ENCODE assay signal across 1 fruit fly cellular context in genomic region chr3L:21574296-21574745, dm6.
TF ChIP-seq lines count a peak whose summit lies in the region.

No protein-coding gene starts in this region.

TF ChIP-seq in whole organism, embryonic, 481 proteins besides CTCF, POLR2A, EP300 and RAD21 (continued from another document and continues in another):
- no peak for TF ChIP-seq CG10321 (GFP tag; IDR thresholded peaks at IDR 0.05; lab: Robert Waterston, UW)
- TF ChIP-seq CG5180 (GFP tag; optimal IDR thresholded peaks at IDR 0.05; lab: Kevin White, UChicago), result no peak
- TF ChIP-seq aop (GFP tag; IDR thresholded peaks at IDR 0.05; lab: Robert Waterston, UW), result no peak
- TF ChIP-seq CG5953 (GFP tag; IDR thresholded peaks at IDR 0.05; lab: Robert Waterston, UW), result no peak
- TF ChIP-seq ind (GFP tag; optimal IDR thresholded peaks at IDR 0.05; lab: Kevin White, UChicago), result no peak
- TF ChIP-seq CG4360 (GFP tag; IDR thresholded peaks at IDR 0.05; lab: Robert Waterston, UW), result peak; percentile 37; the same call in 1 of the 2 replicates
- no peak for TF ChIP-seq Abd-B (GFP tag; optimal IDR thresholded peaks at IDR 0.05; lab: Kevin White, UChicago)
- TF ChIP-seq stwl (tag; optimal IDR thresholded peaks at IDR 0.05; lab: Kevin White, UChicago), result peak; percentile 58
- no peak for TF ChIP-seq sqz (GFP tag; optimal IDR thresholded peaks at IDR 0.05; lab: Kevin White, UChicago)
- TF ChIP-seq CG10959 (GFP tag; IDR thresholded peaks at IDR 0.05; lab: Robert Waterston, UW), result no peak
- TF ChIP-seq Side (GFP tag; optimal IDR thresholded peaks at IDR 0.05; lab: Kevin White, UChicago), result no peak
- no peak for TF ChIP-seq Med (GFP tag; lab: Kevin White, UChicago)
- no peak for TF ChIP-seq CG7745 (tag; optimal IDR thresholded peaks at IDR 0.05; lab: Kevin White, UChicago)
- TF ChIP-seq CG12104 (GFP tag; optimal IDR thresholded peaks at IDR 0.05; lab: Kevin White, UChicago), result no peak
- no peak for TF ChIP-seq kah (GFP tag; optimal IDR thresholded peaks at IDR 0.05; lab: Kevin White, UChicago)
- TF ChIP-seq Asciz (GFP tag; optimal IDR thresholded peaks at IDR 0.05; lab: Kevin White, UChicago), result no peak
- no peak for TF ChIP-seq CG43689 (GFP tag; IDR thresholded peaks at IDR 0.05; lab: Robert Waterston, UW)
- TF ChIP-seq en (GFP tag; optimal IDR thresholded peaks at IDR 0.05; lab: Kevin White, UChicago), result no peak
- peak in 1 of 2 experiments; percentile 56 for TF ChIP-seq eve (GFP tag; optimal IDR thresholded peaks at IDR 0.05; lab: Kevin White, UChicago)
- TF ChIP-seq D19B (GFP tag; optimal IDR thresholded peaks at IDR 0.05; lab: Kevin White, UChicago), result peak; percentile 49
- TF ChIP-seq CG1603 (tag; optimal IDR thresholded peaks at IDR 0.05; lab: Kevin White, UChicago), result peak; percentile 26
- TF ChIP-seq H15 (GFP tag; IDR thresholded peaks at IDR 0.05; lab: Robert Waterston, UW), result no peak
- TF ChIP-seq row (GFP tag; IDR thresholded peaks at IDR 0.05; lab: Robert Waterston, UW), result peak; percentile 83
- TF ChIP-seq CG10979 (tag; optimal IDR thresholded peaks at IDR 0.05; lab: Kevin White, UChicago), result no peak
- TF ChIP-seq Tbp (GFP tag; optimal IDR thresholded peaks at IDR 0.05; lab: Kevin White, UChicago), result no peak
- TF ChIP-seq CG33557 (GFP tag; optimal IDR thresholded peaks at IDR 0.05; lab: Kevin White, UChicago), result no peak
- TF ChIP-seq lbe (GFP tag; optimal IDR thresholded peaks at IDR 0.05; lab: Kevin White, UChicago), result no peak
- TF ChIP-seq Bdp1 (GFP tag; optimal IDR thresholded peaks at IDR 0.05; lab: Kevin White, UChicago), result no peak
- no peak for TF ChIP-seq gcm2 (GFP tag; optimal IDR thresholded peaks at IDR 0.05; lab: Kevin White, UChicago)
- TF ChIP-seq YL-1 (GFP tag; optimal IDR thresholded peaks at IDR 0.05; lab: Kevin White, UChicago), result peak; percentile 43
- no peak for TF ChIP-seq CG3065 (GFP tag; optimal IDR thresholded peaks at IDR 0.05; lab: Kevin White, UChicago)
- peak; percentile 53 for TF ChIP-seq CG30020 (tag; optimal IDR thresholded peaks at IDR 0.05; lab: Kevin White, UChicago)
- TF ChIP-seq Jarid2 (GFP tag; optimal IDR thresholded peaks at IDR 0.05; lab: Kevin White, UChicago), result no peak
- no peak for TF ChIP-seq ab (GFP tag; optimal IDR thresholded peaks at IDR 0.05; lab: Kevin White, UChicago)
- TF ChIP-seq C15 (GFP tag; IDR thresholded peaks at IDR 0.05; lab: Robert Waterston, UW), result no peak
- TF ChIP-seq fd96Cb (tag; optimal IDR thresholded peaks at IDR 0.05; lab: Kevin White, UChicago), result no peak
- TF ChIP-seq CG4282 (GFP tag; optimal IDR thresholded peaks at IDR 0.05; lab: Kevin White, UChicago), result no peak
- no peak for TF ChIP-seq croc (GFP tag; conservative IDR thresholded peaks at IDR 0.05; lab: Robert Waterston, UW)
- TF ChIP-seq Dp (GFP tag; optimal IDR thresholded peaks at IDR 0.05; lab: Kevin White, UChicago), result peak; percentile 13
- no peak for TF ChIP-seq CG15601 (tag; optimal IDR thresholded peaks at IDR 0.05; lab: Kevin White, UChicago)
- no peak for TF ChIP-seq CG9817 (tag; optimal IDR thresholded peaks at IDR 0.05; lab: Kevin White, UChicago)
- TF ChIP-seq Deaf1 (tag; optimal IDR thresholded peaks at IDR 0.05; lab: Kevin White, UChicago), result no peak
- TF ChIP-seq ATbp (GFP tag; optimal IDR thresholded peaks at IDR 0.05; lab: Kevin White, UChicago), result no peak
- no peak for TF ChIP-seq CG10543 (GFP tag; optimal IDR thresholded peaks at IDR 0.05; lab: Kevin White, UChicago)
- TF ChIP-seq CG8359 (GFP tag; optimal IDR thresholded peaks at IDR 0.05; lab: Kevin White, UChicago; ENCODE audit: borderline replicate concordance), result no peak
- TF ChIP-seq CG4707 (GFP tag; optimal IDR thresholded peaks at IDR 0.05; lab: Kevin White, UChicago), result no peak
- TF ChIP-seq cg (GFP tag; optimal IDR thresholded peaks at IDR 0.05; lab: Kevin White, UChicago), result no peak
- TF ChIP-seq Taf1 (GFP tag; IDR thresholded peaks at IDR 0.05; lab: Robert Waterston, UW), result no peak
- TF ChIP-seq pum (GFP tag; optimal IDR thresholded peaks at IDR 0.05; lab: Kevin White, UChicago), result no peak
- TF ChIP-seq sob (GFP tag; IDR thresholded peaks at IDR 0.05; lab: Robert Waterston, UW), result no peak; the same call in 1 of the 2 replicates
- no peak for TF ChIP-seq ro (GFP tag; IDR thresholded peaks at IDR 0.05; lab: Robert Waterston, UW)
- no peak for TF ChIP-seq chif (GFP tag; optimal IDR thresholded peaks at IDR 0.05; lab: Kevin White, UChicago)
- TF ChIP-seq shn (GFP tag; optimal IDR thresholded peaks at IDR 0.05; lab: Kevin White, UChicago), result no peak
- no peak for TF ChIP-seq Xbp1 (GFP tag; optimal IDR thresholded peaks at IDR 0.05; lab: Kevin White, UChicago)
- TF ChIP-seq CG30403 (GFP tag; optimal IDR thresholded peaks at IDR 0.05; lab: Kevin White, UChicago), result no peak
- TF ChIP-seq CG2199 (GFP tag; IDR thresholded peaks at IDR 0.05; lab: Robert Waterston, UW), result 0 out of 3 replicates have a peak, but pooled peaks have one; percentile 35
- TF ChIP-seq wdn (GFP tag; IDR thresholded peaks at IDR 0.05; lab: Robert Waterston, UW), result no peak
- no peak for TF ChIP-seq Stat92E (GFP tag; optimal IDR thresholded peaks at IDR 0.05; lab: Kevin White, UChicago)
- no peak for TF ChIP-seq ci (GFP tag; IDR thresholded peaks at IDR 0.05; lab: Robert Waterston, UW)
- TF ChIP-seq CG16863 (GFP tag; optimal IDR thresholded peaks at IDR 0.05; lab: Kevin White, UChicago), result no peak
- peak; percentile 91 for TF ChIP-seq Sry-β (GFP tag; optimal IDR thresholded peaks at IDR 0.05; lab: Kevin White, UChicago)
- TF ChIP-seq CG15696 (tag; optimal IDR thresholded peaks at IDR 0.05; lab: Kevin White, UChicago), result no peak
- no peak for TF ChIP-seq cas (GFP tag; IDR thresholded peaks at IDR 0.05; lab: Robert Waterston, UW)
- TF ChIP-seq MBD-R2 (GFP tag; IDR thresholded peaks at IDR 0.05; lab: Robert Waterston, UW), result peak; percentile 86
- TF ChIP-seq CG13287 (GFP tag; IDR thresholded peaks at IDR 0.05; lab: Robert Waterston, UW; ENCODE audit: partially characterized antibody), result peak; percentile 19; the same call in 1 of the 2 replicates
- TF ChIP-seq sisA (GFP tag; IDR thresholded peaks at IDR 0.05; lab: Robert Waterston, UW), result no peak
- no peak for TF ChIP-seq CG10147 (GFP tag; optimal IDR thresholded peaks at IDR 0.05; lab: Kevin White, UChicago)
- no peak for TF ChIP-seq fd64A (GFP tag; optimal IDR thresholded peaks at IDR 0.05; lab: Kevin White, UChicago)
- peak; percentile 45 for TF ChIP-seq HmgD (GFP tag; optimal IDR thresholded peaks at IDR 0.05; lab: Kevin White, UChicago)
- no peak for TF ChIP-seq Neu2 (GFP tag; optimal IDR thresholded peaks at IDR 0.05; lab: Kevin White, UChicago; ENCODE audit: borderline replicate concordance)
- no peak for TF ChIP-seq CG9437 (GFP tag; optimal IDR thresholded peaks at IDR 0.05; lab: Kevin White, UChicago)
- TF ChIP-seq CG14014 (GFP tag; IDR thresholded peaks at IDR 0.05; lab: Robert Waterston, UW), result no peak
- no peak for TF ChIP-seq BtbVII (GFP tag; optimal IDR thresholded peaks at IDR 0.05; lab: Kevin White, UChicago)
- no peak for TF ChIP-seq CoRest (tag; optimal IDR thresholded peaks at IDR 0.05; lab: Kevin White, UChicago)
- TF ChIP-seq jigr1 (GFP tag; IDR thresholded peaks at IDR 0.05; lab: Robert Waterston, UW), result no peak
- TF ChIP-seq CG4404 (GFP tag; IDR thresholded peaks at IDR 0.05; lab: Robert Waterston, UW), result no peak
- TF ChIP-seq CG8478 (optimal IDR thresholded peaks at IDR 0.05; lab: Kevin White, UChicago), result no peak
- no peak for TF ChIP-seq nom (GFP tag; optimal IDR thresholded peaks at IDR 0.05; lab: Kevin White, UChicago)
- TF ChIP-seq NK7.1 (GFP tag; optimal IDR thresholded peaks at IDR 0.05; lab: Kevin White, UChicago), result no peak
- no peak for TF ChIP-seq Ravus (GFP tag; IDR thresholded peaks at IDR 0.05; lab: Robert Waterston, UW)
- TF ChIP-seq gsb (GFP tag; IDR thresholded peaks at IDR 0.05; lab: Robert Waterston, UW), result no peak
- TF ChIP-seq Hr39 (optimal IDR thresholded peaks at IDR 0.05; lab: Kevin White, UChicago), result no peak
- TF ChIP-seq CG12299 (tag; optimal IDR thresholded peaks at IDR 0.05; lab: Kevin White, UChicago), result no peak
- no peak for TF ChIP-seq CG9876 (GFP tag; optimal IDR thresholded peaks at IDR 0.05; lab: Kevin White, UChicago)
- TF ChIP-seq grau (tag; optimal IDR thresholded peaks at IDR 0.05; lab: Kevin White, UChicago), result no peak
- peak; percentile 2 for TF ChIP-seq phol (tag; optimal IDR thresholded peaks at IDR 0.05; lab: Kevin White, UChicago)
- no peak for TF ChIP-seq zfh1 (GFP tag; IDR thresholded peaks at IDR 0.05; lab: Robert Waterston, UW)
- peak; percentile 8 for TF ChIP-seq lilli (GFP tag; optimal IDR thresholded peaks at IDR 0.05; lab: Kevin White, UChicago)
- TF ChIP-seq sug (tag; optimal IDR thresholded peaks at IDR 0.05; lab: Kevin White, UChicago), result no peak
- no peak for TF ChIP-seq CG11093 (GFP tag; IDR thresholded peaks at IDR 0.05; lab: Robert Waterston, UW)
- TF ChIP-seq Antp (GFP tag; optimal IDR thresholded peaks at IDR 0.05; lab: Kevin White, UChicago), result no peak
- no peak for TF ChIP-seq ems (GFP tag; optimal IDR thresholded peaks at IDR 0.05; lab: Kevin White, UChicago)
- TF ChIP-seq Opbp (GFP tag; IDR thresholded peaks at IDR 0.05; lab: Robert Waterston, UW; ENCODE audit: partially characterized antibody), result peak; percentile 28; the same call in 1 of the 3 replicates
- TF ChIP-seq CG12071 (GFP tag; optimal IDR thresholded peaks at IDR 0.05; lab: Kevin White, UChicago), result no peak
- TF ChIP-seq gfzf (GFP tag; optimal IDR thresholded peaks at IDR 0.05; lab: Kevin White, UChicago), result peak; percentile 70
- TF ChIP-seq sc (optimal IDR thresholded peaks at IDR 0.05; lab: Kevin White, UChicago), result no peak
- TF ChIP-seq sc (GFP tag; optimal IDR thresholded peaks at IDR 0.05; lab: Kevin White, UChicago), result no peak
- no peak for TF ChIP-seq MTF-1 (GFP tag; optimal IDR thresholded peaks at IDR 0.05; lab: Kevin White, UChicago; ENCODE audit: borderline replicate concordance)
- no peak for TF ChIP-seq CG32767 (GFP tag; IDR thresholded peaks at IDR 0.05; lab: Robert Waterston, UW)
- peak; percentile 43; the same call in 1 of the 2 replicates for TF ChIP-seq ssp (GFP tag; IDR thresholded peaks at IDR 0.05; lab: Robert Waterston, UW)
- no peak for TF ChIP-seq ac (GFP tag; optimal IDR thresholded peaks at IDR 0.05; lab: Kevin White, UChicago)
- no peak for TF ChIP-seq Hmr (GFP tag; optimal IDR thresholded peaks at IDR 0.05; lab: Kevin White, UChicago)
- 0 out of 2 replicates have a peak, but pooled peaks have one; percentile 7 for TF ChIP-seq chm (GFP tag; IDR thresholded peaks at IDR 0.05; lab: Robert Waterston, UW)
- TF ChIP-seq gro (GFP tag; optimal IDR thresholded peaks at IDR 0.05; lab: Kevin White, UChicago), result no peak
- no peak for TF ChIP-seq Hr3 (GFP tag; optimal IDR thresholded peaks at IDR 0.05; lab: Kevin White, UChicago)
- TF ChIP-seq kay (GFP tag; optimal IDR thresholded peaks at IDR 0.05; lab: Kevin White, UChicago), result no peak
- TF ChIP-seq ara (GFP tag; IDR thresholded peaks at IDR 0.05; lab: Robert Waterston, UW), result no peak
- no peak for TF ChIP-seq CG9609 (GFP tag; optimal IDR thresholded peaks at IDR 0.05; lab: Kevin White, UChicago)
- no peak for TF ChIP-seq NC2α (GFP tag; optimal IDR thresholded peaks at IDR 0.05; lab: Kevin White, UChicago)
- peak; percentile 27 for TF ChIP-seq Sry-δ (GFP tag; optimal IDR thresholded peaks at IDR 0.05; lab: Kevin White, UChicago)
- no peak for TF ChIP-seq E2f1 (GFP tag; IDR thresholded peaks at IDR 0.05; lab: Robert Waterston, UW)
- TF ChIP-seq Dll (GFP tag; IDR thresholded peaks at IDR 0.05; lab: Robert Waterston, UW; ENCODE audit: partially characterized antibody), result peak; percentile 19; the same call in 1 of the 4 replicates
- TF ChIP-seq wek (GFP tag; optimal IDR thresholded peaks at IDR 0.05; lab: Kevin White, UChicago), result peak; percentile 95
- no peak for TF ChIP-seq CG6854 (GFP tag; optimal IDR thresholded peaks at IDR 0.05; lab: Kevin White, UChicago)
- no peak for TF ChIP-seq CG3407 (GFP tag; optimal IDR thresholded peaks at IDR 0.05; lab: Kevin White, UChicago)
- TF ChIP-seq MESR4 (GFP tag; optimal IDR thresholded peaks at IDR 0.05; lab: Kevin White, UChicago), result peak; percentile 85
- no peak for TF ChIP-seq pita (GFP tag; optimal IDR thresholded peaks at IDR 0.05; lab: Kevin White, UChicago)
- no peak for TF ChIP-seq pfk (GFP tag; optimal IDR thresholded peaks at IDR 0.05; lab: Kevin White, UChicago)
- TF ChIP-seq Max (GFP tag; optimal IDR thresholded peaks at IDR 0.05; lab: Kevin White, UChicago), result no peak
- TF ChIP-seq br (optimal IDR thresholded peaks at IDR 0.05; lab: Kevin White, UChicago), result no peak
- TF ChIP-seq CG18011 (GFP tag; optimal IDR thresholded peaks at IDR 0.05; lab: Kevin White, UChicago), result no peak
- no peak for TF ChIP-seq Rx (GFP tag; IDR thresholded peaks at IDR 0.05; lab: Robert Waterston, UW)
- TF ChIP-seq dpn (GFP tag; optimal IDR thresholded peaks at IDR 0.05; lab: Kevin White, UChicago), result peak in 1 of 2 experiments; percentile 21
- TF ChIP-seq chinmo (GFP tag; IDR thresholded peaks at IDR 0.05; lab: Robert Waterston, UW; ENCODE audit: partially characterized antibody), result no peak
- no peak for TF ChIP-seq CG7987 (GFP tag; optimal IDR thresholded peaks at IDR 0.05; lab: Kevin White, UChicago)
- TF ChIP-seq her (GFP tag; optimal IDR thresholded peaks at IDR 0.05; lab: Kevin White, UChicago), result no peak
- no peak for TF ChIP-seq CG12769 (tag; optimal IDR thresholded peaks at IDR 0.05; lab: Kevin White, UChicago)
- no peak for TF ChIP-seq CG14441 (GFP tag; IDR thresholded peaks at IDR 0.05; lab: Robert Waterston, UW)
- no peak for TF ChIP-seq Lim3 (GFP tag; IDR thresholded peaks at IDR 0.05; lab: Robert Waterston, UW)
- TF ChIP-seq CG18764 (GFP tag; optimal IDR thresholded peaks at IDR 0.05; lab: Kevin White, UChicago), result no peak
- no peak for TF ChIP-seq yki (optimal IDR thresholded peaks at IDR 0.05; lab: Kevin White, UChicago)
- peak; percentile 15 for TF ChIP-seq CG2120 (GFP tag; optimal IDR thresholded peaks at IDR 0.05; lab: Kevin White, UChicago)
- TF ChIP-seq D (optimal IDR thresholded peaks at IDR 0.05; lab: Kevin White, UChicago), result no peak
- no peak for TF ChIP-seq D (GFP tag; optimal IDR thresholded peaks at IDR 0.05; lab: Kevin White, UChicago)
- TF ChIP-seq vvl (GFP tag; IDR thresholded peaks at IDR 0.05; lab: Robert Waterston, UW), result no peak
- TF ChIP-seq Optix (GFP tag; IDR thresholded peaks at IDR 0.05; lab: Robert Waterston, UW), result 0 out of 3 replicates have a peak, but pooled peaks have one; percentile 14
- TF ChIP-seq dm (GFP tag; optimal IDR thresholded peaks at IDR 0.05; lab: Kevin White, UChicago), result no peak
- no peak for TF ChIP-seq Elba2 (GFP tag; optimal IDR thresholded peaks at IDR 0.05; lab: Kevin White, UChicago)
- TF ChIP-seq Nf-YA (GFP tag; IDR thresholded peaks at IDR 0.05; lab: Robert Waterston, UW), result no peak
